Worm (Caenorhabditis elegans) whole organism, L4/young adult: ENCODE measurements around the gene txdc-12.2.

Source experiments
- dao-5 ChIP-seq: sonication (generic microtip); optimal IDR thresholded peaks from 2 replicates; lab custom pipeline; 2016; ENCODE audit warnings: missing genotype, missing genetic modification characterization, moderate library complexity, missing compliant biosample characterization
- him-1 ChIP-seq: sonication (generic microtip); optimal IDR thresholded peaks from 2 replicates; lab custom pipeline; 2016; ENCODE audit warnings: missing genotype, missing genetic modification reagents, missing genetic modification characterization, missing compliant biosample characterization

ce11 chrX:2116304-2116867 is 42.1 kb downstream of the txdc-12.2 start:
- no peak for TF ChIP-seq dao-5 (tag; lab: Kevin White, UChicago)
- TF ChIP-seq him-1 (tag; lab: Kevin White, UChicago): no peak
